Fruit fly (Drosophila melanogaster): ENCODE data around the gene Cpr65Ax1.

- TF ChIP-seq pan (optimal IDR thresholded peaks at IDR 0.05) (no peak), CG8478 (optimal IDR thresholded peaks at IDR 0.05) (no peak)
Measured at dm6 chr3L:6141538-6141937, 6.2 kb downstream of the Cpr65Ax1 start.
